Fruit fly (Drosophila melanogaster): ENCODE results near the gene PolE1.
A peak's percentile ranks its signal among the peaks of the same experiment; 100 is the strongest.

PolE1 gene

dm6 chr3R:23300091-23300918 lies 47.6 kb upstream of the PolE1 start (continued):
- TF ChIP-seq CG18764 (GFP tag; optimal IDR thresholded peaks at IDR 0.05) (no peak), CG8388 (GFP tag; optimal IDR thresholded peaks at IDR 0.05) (peak; percentile 62), Oli (tag; optimal IDR thresholded peaks at IDR 0.05) (peak; percentile 32), CG7556 (GFP tag; optimal IDR thresholded peaks at IDR 0.05) (peak; percentile 46), chif (GFP tag; optimal IDR thresholded peaks at IDR 0.05) (peak; percentile 38 to 75), CG4707 (GFP tag; optimal IDR thresholded peaks at IDR 0.05) (peak; percentile 2), CG30403 (GFP tag; optimal IDR thresholded peaks at IDR 0.05) (peak; percentile 48), D (optimal IDR thresholded peaks at IDR 0.05) (peak; percentile 46), D (GFP tag; optimal IDR thresholded peaks at IDR 0.05) (no peak), CG10462 (GFP tag; optimal IDR thresholded peaks at IDR 0.05) (peak; percentile 38), Nf-YB (GFP tag; optimal IDR thresholded peaks at IDR 0.05) (peak; percentile 17), ewg (GFP tag; optimal IDR thresholded peaks at IDR 0.05) (peak; percentile 12), CG17359 (tag; optimal IDR thresholded peaks at IDR 0.05) (no peak), bab2 (GFP tag; optimal IDR thresholded peaks at IDR 0.05) (no peak), cas (GFP tag; IDR thresholded peaks at IDR 0.05) (no peak), TFAM (GFP tag; optimal IDR thresholded peaks at IDR 0.05) (no peak), CG15479 (GFP tag; optimal IDR thresholded peaks at IDR 0.05) (peak; percentile 92), Dll (GFP tag; IDR thresholded peaks at IDR 0.05; ENCODE audit: partially characterized antibody) (no peak), dmrt11E (tag; optimal IDR thresholded peaks at IDR 0.05) (peak; percentile 91), hb (GFP tag; IDR thresholded peaks at IDR 0.05; ENCODE audit: partially characterized antibody) (no peak), Chrac-16 (GFP tag; optimal IDR thresholded peaks at IDR 0.05) (peak; percentile 68), CoRest (tag; optimal IDR thresholded peaks at IDR 0.05) (peak; percentile 37), CG6765 (GFP tag; optimal IDR thresholded peaks at IDR 0.05) (no peak), CG15696 (tag; optimal IDR thresholded peaks at IDR 0.05) (peak; percentile 48), Hr3 (GFP tag; optimal IDR thresholded peaks at IDR 0.05) (peak; percentile 39), CG1602 (GFP tag; optimal IDR thresholded peaks at IDR 0.05) (peak; percentile 55), CG13287 (GFP tag; IDR thresholded peaks at IDR 0.05; ENCODE audit: partially characterized antibody) (no peak), nau (GFP tag; optimal IDR thresholded peaks at IDR 0.05) (no peak), sens (GFP tag) (no peak), Xbp1 (GFP tag; optimal IDR thresholded peaks at IDR 0.05) (peak; percentile 43), tna (GFP tag; IDR thresholded peaks at IDR 0.05; ENCODE audit: partially characterized antibody) (no peak), CG7786 (GFP tag; optimal IDR thresholded peaks at IDR 0.05) (peak; percentile 20), lilli (GFP tag; optimal IDR thresholded peaks at IDR 0.05) (peak; percentile 45), crp (GFP tag; optimal IDR thresholded peaks at IDR 0.05) (peak in 1 of 2 experiments; percentile 19), CG2120 (GFP tag; optimal IDR thresholded peaks at IDR 0.05) (no peak), CG13424 (tag; optimal IDR thresholded peaks at IDR 0.05) (peak; percentile 16), lmd (GFP tag; IDR thresholded peaks at IDR 0.05) (peak; percentile 18; the same call in 1 of the 2 replicates), gem (tag; optimal IDR thresholded peaks at IDR 0.05) (peak; percentile 78), tin (GFP tag; optimal IDR thresholded peaks at IDR 0.05) (no peak), gfzf (GFP tag; optimal IDR thresholded peaks at IDR 0.05) (no peak), unpg (GFP tag; optimal IDR thresholded peaks at IDR 0.05) (peak; percentile 52), ems (GFP tag; optimal IDR thresholded peaks at IDR 0.05) (no peak), CG10321 (GFP tag; IDR thresholded peaks at IDR 0.05) (no peak), CG17328 (GFP tag; IDR thresholded peaks at IDR 0.05) (peak; percentile 68), CG1792 (GFP tag; optimal IDR thresholded peaks at IDR 0.05) (no peak), peb (GFP tag; IDR thresholded peaks at IDR 0.05) (no peak), fd3F (GFP tag; optimal IDR thresholded peaks at IDR 0.05) (no peak), Poxn (GFP tag; IDR thresholded peaks at IDR 0.05) (no peak), stwl (tag; optimal IDR thresholded peaks at IDR 0.05) (no peak)
